Worm (Caenorhabditis elegans) whole organism, L4/young adult: ENCODE results near the gene clec-196.

Experiments used
- W03F9.2 ChIP-seq: fragments of 150-350 bp; optimal IDR thresholded peaks from 2 replicates; lab custom pipeline; 2014; ENCODE audit warnings: missing biosample characterization, missing genetic modification characterization
- dao-5 ChIP-seq: sonication (generic microtip); optimal IDR thresholded peaks from 2 replicates; lab custom pipeline; 2016; ENCODE audit warnings: missing genotype, missing genetic modification characterization, moderate library complexity, missing compliant biosample characterization
- him-1 ChIP-seq: sonication (generic microtip); optimal IDR thresholded peaks from 2 replicates; lab custom pipeline; 2016; ENCODE audit warnings: missing genotype, missing genetic modification reagents, missing genetic modification characterization, missing compliant biosample characterization

- TF ChIP-seq him-1 (tag; lab: Kevin White, UChicago) (peak; percentile 58), dao-5 (tag; lab: Kevin White, UChicago) (no peak), W03F9.2 (tag; lab: Kevin White, UChicago) (peak; percentile 91)
Observed at ce11 chrIV:17281060-17282021, 4.6 kb downstream of the clec-196 start.
